Worm (Caenorhabditis elegans): ENCODE data around the gene T05C1.5.

ce11 chrII:4537141-4537540 lies 46.5 kb upstream of the T05C1.5 start, which contains the start of gene sra-33:
- TF ChIP-seq ztf-23 (GFP tag; IDR thresholded peaks at IDR 0.05) (no peak), ztf-29 (GFP tag; IDR thresholded peaks at IDR 0.05) (no peak), ref-1 (GFP tag; conservative IDR thresholded peaks at IDR 0.05) (no peak), T22C8.4 (GFP tag; IDR thresholded peaks at IDR 0.05) (no peak), med-1 (GFP tag; optimal IDR thresholded peaks at IDR 0.05; ENCODE audit: insufficient read depth) (no peak), cog-1 (tag; optimal IDR thresholded peaks at IDR 0.05) (no peak), flt-1 (GFP tag; IDR thresholded peaks at IDR 0.05) (no peak), klf-2 (GFP tag; conservative IDR thresholded peaks at IDR 0.05) (no peak)

All from whole organism, midembryonic.